Worm (Caenorhabditis elegans) whole organism, L2 larva: Measurements from ENCODE around the gene nas-18.

Experiments used
- C34F6.9 ChIP-seq: fragments of 150-350 bp; optimal IDR thresholded peaks from 2 replicates; lab custom pipeline; 2014; ENCODE audit warnings: missing biosample characterization, missing genetic modification characterization
- ZK546.5 ChIP-seq: sonication (generic microtip); optimal IDR thresholded peaks from 2 replicates; lab custom pipeline; 2017; ENCODE audit warnings: missing biosample characterization, missing genetic modification characterization
- lin-11 ChIP-seq: fragments of 150-350 bp; sonication (generic microtip); optimal IDR thresholded peaks from 2 replicates; lab custom pipeline; 2014; ENCODE audit warnings: missing biosample characterization, missing genetic modification characterization, inconsistent platforms, mixed read lengths
- mbf-1 ChIP-seq: sonication (generic microtip); optimal IDR thresholded peaks from 2 replicates; lab custom pipeline; 2017; ENCODE audit warnings: missing biosample characterization, missing genetic modification characterization
- sma-3 ChIP-seq: sonication (generic microtip); optimal IDR thresholded peaks from 2 replicates; lab custom pipeline; 2016; ENCODE audit warnings: missing genetic modification reagents, missing genetic modification characterization, missing compliant biosample characterization
- unc-39 ChIP-seq: fragments of 150-350 bp; optimal IDR thresholded peaks from 2 replicates; lab custom pipeline; 2014; ENCODE audit warnings: missing biosample characterization, missing genetic modification characterization
- zag-1 ChIP-seq: fragments of 150-350 bp; optimal IDR thresholded peaks from 2 replicates; lab custom pipeline; 2014; ENCODE audit warnings: missing biosample characterization, missing genetic modification characterization

- no peak for TF ChIP-seq ZK546.5 (tag; lab: Kevin White, UChicago)
- no peak for TF ChIP-seq unc-39 (tag; lab: Kevin White, UChicago)
- TF ChIP-seq zag-1: no peak
- TF ChIP-seq sma-3 (GFP tag; lab: Kevin White, UChicago): no peak
- TF ChIP-seq C34F6.9 (tag; lab: Kevin White, UChicago): no peak
- no peak for TF ChIP-seq lin-11 (tag; lab: Kevin White, UChicago)
- no peak for TF ChIP-seq mbf-1 (tag; lab: Kevin White, UChicago)
Observed at ce11 chrV:11379341-11379740, 16.9 kb upstream of the nas-18 start.
